Fruit fly (Drosophila melanogaster): ENCODE measurements around the gene CG31207.
A peak's percentile ranks its signal among the peaks of the same experiment; 100 is the strongest.

CG31207 gene

DNA sequence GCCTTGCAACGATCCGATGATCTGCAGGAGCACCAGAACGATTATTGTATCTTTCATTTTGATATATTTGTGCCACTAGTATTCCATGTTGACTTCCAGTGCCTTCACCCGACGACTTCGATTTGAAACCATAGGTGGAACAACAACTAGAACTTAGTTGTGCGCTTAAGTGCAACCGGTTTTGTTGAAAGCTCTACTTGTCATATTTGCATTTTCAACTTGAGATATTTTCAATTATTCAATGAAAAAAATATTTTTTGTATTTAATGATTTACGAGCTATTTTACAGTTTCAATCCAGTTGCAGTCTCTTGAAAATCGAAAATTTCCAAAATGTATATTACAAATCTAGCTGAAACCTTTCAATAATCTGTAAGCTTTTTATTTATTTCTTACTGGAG, at the start of gene CG31207:
Gene CG31207, minus strand, starts transcription at position 101 of the 400 bp plus-strand sequence.
- TF ChIP-seq CTCF (optimal IDR thresholded peaks at IDR 0.05): no peak
- TF ChIP-seq CG8478 (optimal IDR thresholded peaks at IDR 0.05): no peak

DNA sequence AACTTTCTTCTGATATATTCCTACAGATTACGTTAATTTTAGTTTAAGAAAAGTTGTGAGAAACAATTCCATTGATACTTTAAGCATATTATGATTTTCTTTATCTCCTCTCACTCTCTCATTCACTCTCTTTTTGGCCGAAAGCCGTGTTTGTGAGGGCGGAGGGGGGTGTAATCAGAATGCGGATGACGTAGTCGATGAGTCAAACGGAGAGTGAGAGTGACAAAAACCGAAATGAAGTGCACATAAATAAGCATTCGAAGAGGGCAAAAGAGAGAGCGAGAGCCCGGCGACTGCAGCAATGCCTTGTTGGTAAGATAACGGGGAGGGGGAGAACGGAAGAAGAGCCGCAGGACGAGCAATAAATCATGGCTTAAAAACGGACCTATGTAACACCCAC, 47.5 kb upstream of the CG31207 start:
- TF ChIP-seq CTCF (optimal IDR thresholded peaks at IDR 0.05): no peak
- no peak for TF ChIP-seq CG8478 (optimal IDR thresholded peaks at IDR 0.05)

DNA sequence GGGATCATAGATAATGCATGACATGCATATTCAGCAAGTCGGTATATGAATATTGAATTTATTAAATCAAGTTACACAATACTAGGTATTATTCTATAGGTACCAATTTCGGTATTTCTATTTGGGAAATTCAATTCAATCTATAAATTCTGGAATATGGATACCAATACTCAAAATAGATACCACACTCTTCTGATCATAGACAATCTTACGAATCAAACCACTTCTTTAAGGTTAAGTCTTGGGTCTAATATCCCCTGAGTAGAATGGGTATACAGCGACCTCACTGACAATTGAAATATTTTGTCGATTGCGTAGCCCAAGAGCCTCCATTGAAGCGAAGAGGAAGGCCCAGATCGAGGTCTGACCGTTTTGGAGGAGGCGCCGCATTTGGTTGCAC, 46.0 kb upstream of the CG31207 start:
- no peak for TF ChIP-seq CTCF (optimal IDR thresholded peaks at IDR 0.05)

DNA sequence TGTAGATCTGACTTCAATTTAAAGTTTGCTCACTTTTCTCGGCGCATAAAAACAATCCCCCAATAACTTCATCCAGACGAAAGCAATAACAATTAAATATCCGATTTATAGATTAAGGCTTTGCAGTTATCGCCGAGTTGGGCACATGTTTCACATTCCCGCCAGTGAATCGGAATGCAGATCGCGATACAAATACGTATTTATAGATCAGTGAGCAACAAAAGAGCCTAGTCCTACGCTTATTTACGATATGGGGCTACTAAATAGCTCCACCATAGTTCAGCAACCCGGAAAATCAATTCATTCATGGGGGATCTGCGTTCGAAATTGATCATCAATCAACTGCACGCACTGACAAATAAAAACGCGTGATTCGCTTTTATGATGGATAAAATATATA, 45.2 kb upstream of the CG31207 start:
- TF ChIP-seq CG8478 (optimal IDR thresholded peaks at IDR 0.05): no peak

DNA sequence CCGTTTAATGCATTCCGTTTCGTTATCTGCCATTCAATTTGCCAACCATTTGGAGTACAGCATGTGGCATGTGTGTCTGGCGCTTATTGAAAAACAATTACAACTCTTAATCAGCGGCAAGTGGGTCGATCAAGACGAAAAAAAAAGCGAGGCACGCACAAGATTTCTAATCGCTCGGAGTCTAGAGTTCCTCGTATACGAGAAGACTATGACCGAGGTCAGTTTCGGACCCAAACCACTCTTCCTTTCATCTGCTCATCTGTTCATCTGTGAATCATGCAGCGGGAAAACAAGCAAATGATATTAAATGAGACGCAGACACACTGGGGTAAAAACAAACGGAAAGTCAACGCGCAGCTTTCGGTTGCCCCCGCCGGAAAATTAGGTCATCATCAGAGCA, 44.7 kb upstream of the CG31207 start:
- TF ChIP-seq CTCF (optimal IDR thresholded peaks at IDR 0.05) (no peak), CG8478 (optimal IDR thresholded peaks at IDR 0.05) (no peak)

DNA sequence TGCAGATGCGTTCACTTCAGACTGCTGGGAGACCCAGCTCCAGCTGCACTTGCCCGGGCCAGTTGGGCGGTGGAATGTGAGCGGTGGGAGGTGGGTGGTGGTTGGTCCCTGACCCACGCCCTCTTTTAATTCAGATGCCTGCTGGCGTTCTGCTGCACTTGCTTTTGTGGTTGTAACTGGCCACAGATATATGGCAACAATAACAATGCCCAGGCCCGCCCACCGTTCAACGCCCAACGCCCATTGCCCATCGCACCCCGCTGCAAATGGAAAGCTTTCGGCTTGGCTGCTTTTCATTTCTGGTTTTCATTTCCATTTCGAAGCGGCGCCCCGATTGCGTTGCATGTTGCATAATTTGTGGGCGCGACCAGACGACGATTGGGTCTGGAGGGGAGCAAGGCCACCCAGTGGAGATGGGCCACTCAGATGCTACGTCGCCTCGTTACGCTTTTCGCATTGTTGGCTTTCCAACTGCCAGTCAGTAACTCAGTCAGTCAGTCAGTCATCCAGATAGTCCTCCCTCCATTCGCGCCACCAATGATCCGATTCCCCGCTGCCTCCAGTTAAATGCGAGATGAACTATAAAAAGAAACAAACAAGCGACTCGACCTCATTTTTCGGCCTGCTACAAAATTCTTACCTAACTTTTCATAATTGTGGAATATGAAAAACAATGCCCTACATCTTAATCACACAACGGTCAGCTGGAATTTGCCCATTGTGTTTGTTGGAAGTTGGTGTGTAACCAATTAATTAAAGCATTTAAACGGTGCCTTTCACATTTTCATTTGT, 43.6 kb upstream of the CG31207 start:
- TF ChIP-seq CTCF (optimal IDR thresholded peaks at IDR 0.05) (no peak), CG8478 (optimal IDR thresholded peaks at IDR 0.05) (no peak)

DNA sequence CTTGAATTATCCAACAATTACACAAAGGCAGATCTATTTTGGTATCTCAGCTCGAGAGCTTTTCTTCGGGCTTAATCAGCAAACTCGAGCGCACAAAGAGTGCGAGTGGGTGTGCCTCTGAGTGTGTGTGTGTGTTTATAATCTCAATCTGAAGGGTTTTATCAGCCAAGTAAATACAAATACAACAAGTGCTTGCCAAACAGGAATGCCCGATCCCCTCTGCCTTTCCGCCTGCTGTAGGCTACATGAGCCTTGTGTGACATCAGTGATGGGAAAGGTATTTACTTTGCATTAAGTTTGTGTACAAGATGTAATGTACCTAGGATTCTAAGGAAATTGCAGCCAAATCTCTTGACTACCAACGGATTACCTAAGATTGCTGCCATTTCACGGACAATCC, 42.6 kb upstream of the CG31207 start:
- TF ChIP-seq CTCF (optimal IDR thresholded peaks at IDR 0.05) (no peak), CG8478 (optimal IDR thresholded peaks at IDR 0.05) (no peak)

DNA sequence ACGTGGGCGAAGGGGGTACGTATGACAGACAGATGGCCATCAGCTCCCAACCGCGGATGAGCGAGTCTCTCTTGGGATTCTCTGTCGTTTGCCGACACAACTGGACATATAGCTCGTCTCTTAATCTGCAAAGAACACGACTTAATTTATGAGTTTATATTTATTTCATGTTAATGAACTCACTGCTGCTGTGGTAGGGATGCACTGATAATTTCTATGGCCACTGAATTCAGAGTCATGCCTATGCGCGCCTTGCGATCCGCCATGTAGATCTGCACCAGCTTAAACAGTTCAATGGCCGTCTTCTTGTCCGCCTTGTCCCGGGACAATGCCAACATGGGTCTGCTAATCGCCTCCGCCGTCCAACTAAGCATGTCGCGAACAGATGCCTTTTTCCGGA, 38.2 kb upstream of the CG31207 start:
- TF ChIP-seq CTCF (optimal IDR thresholded peaks at IDR 0.05) (no peak), CG8478 (optimal IDR thresholded peaks at IDR 0.05) (no peak)

DNA sequence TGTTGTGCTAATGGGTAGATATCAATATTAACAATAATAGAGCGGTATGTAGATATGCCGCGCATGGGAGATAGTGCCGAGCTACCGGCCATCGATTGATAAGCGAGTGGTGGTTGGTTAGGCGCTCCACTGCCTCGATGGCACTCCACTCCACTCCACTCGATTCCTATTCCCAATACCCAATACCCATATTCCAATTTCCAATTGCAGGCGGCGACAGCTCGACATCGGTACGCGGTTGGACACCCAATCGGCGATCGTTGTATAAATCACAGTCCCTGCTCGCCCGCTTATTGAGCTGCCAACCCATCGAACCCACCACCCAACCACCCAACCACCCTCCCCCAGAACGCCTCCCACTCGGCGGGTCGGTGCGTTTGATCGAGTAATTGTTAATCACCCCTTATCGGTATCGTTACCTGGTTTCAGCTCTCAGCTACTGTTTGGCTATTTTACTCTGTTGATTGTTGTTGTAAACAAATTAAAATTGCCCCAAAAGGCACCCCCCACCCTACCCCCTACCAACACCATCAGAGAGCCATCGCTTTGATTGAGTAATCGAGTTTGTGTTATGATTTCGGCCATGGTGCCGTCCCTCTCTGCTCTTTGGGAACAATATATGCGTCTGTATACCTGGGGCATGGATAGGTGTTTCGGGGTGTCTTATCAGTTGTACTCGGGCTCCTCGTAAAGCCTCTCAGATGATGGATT, 34.2 kb upstream of the CG31207 start, which contains the start of gene HHEX:
Gene HHEX, minus strand, starts transcription at position 51 of the 711 bp plus-strand sequence.
- no peak for TF ChIP-seq CG8478 (optimal IDR thresholded peaks at IDR 0.05)
- no peak for TF ChIP-seq CTCF (optimal IDR thresholded peaks at IDR 0.05)

DNA sequence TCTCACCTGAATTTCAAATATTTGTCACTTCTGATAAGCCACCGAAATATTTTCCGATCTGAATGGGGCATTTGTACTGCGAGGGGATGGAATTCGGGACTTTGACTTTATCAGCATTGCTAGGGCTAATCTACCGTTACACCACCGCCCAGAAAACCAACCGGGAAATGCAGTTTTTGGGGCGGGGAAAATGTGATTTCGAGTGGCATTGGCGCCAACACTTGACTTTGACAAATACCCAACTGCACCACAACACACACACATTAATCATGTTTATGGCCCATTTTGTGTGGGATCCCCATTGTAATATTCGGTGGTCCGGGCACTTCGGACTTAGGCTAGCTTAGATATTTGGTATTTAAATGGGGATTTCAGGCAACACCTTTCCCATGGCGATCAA, 32.1 kb upstream of the CG31207 start:
- TF ChIP-seq CTCF (optimal IDR thresholded peaks at IDR 0.05): no peak
- no peak for TF ChIP-seq CG8478 (optimal IDR thresholded peaks at IDR 0.05)

DNA sequence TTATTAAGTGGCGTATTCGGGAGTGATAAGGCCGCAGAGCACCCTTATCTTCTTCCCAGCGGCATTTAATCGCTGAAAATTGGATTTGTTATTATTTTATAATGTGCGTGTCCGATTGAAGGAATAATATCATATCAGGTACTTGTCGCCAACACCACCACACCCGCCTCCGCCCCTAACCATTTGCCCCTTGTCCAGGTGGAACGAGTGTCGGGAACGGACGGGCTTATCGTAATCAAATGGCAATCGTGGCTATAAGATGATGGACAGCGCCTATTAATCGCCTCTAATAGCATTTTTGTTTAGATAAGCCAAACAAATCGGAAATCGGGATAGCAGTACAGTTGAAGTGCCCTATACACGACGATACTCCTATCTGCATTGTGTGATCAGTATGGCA, 31.4 kb upstream of the CG31207 start:
- no peak for TF ChIP-seq CTCF (optimal IDR thresholded peaks at IDR 0.05)

DNA sequence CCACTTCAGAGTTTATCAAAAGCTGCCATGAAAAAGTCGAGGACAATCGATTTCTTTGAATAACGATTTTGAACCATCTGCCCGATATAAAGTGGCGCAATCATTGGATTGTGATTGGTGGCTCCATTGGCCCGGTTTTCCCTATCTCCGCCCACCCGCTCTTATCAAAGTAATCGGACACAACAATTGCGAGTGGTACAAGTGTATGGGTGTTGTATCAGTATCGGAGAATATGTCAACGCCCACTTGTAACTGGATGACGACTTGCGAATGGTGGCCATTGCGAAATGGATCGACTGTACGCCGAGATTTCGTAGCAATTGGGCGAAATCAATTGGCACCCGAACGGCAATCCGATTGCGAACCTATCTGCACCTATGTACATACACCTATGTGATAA, 30.8 kb upstream of the CG31207 start:
- no peak for TF ChIP-seq CG8478 (optimal IDR thresholded peaks at IDR 0.05)
- no peak for TF ChIP-seq CTCF (optimal IDR thresholded peaks at IDR 0.05)

DNA sequence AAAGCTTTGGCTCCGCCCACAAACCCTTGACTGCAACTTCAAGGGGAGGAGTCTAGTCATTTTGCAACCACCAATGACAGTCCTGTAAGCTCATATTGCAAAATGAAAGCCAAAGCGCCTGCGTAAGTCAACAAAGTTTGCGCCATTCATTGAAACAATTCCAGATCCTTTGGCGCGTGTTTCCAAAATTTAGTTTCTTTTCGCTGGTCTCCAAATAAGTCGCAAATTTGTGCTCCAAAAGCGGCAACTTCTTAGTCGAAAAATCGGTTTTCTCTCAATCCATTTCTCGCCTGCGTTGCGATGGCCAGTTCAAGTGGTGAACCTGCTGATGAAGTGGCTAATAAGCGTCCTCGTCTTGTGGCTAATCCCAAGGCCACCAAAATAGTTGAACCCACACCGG, 26.9 kb upstream of the CG31207 start, which contains the start of gene dmrt93B:
Gene dmrt93B, plus strand, starts transcription at position 301 of the 400 bp plus-strand sequence.
- no peak for TF ChIP-seq CG8478 (optimal IDR thresholded peaks at IDR 0.05)
- TF ChIP-seq CTCF (optimal IDR thresholded peaks at IDR 0.05): no peak

DNA sequence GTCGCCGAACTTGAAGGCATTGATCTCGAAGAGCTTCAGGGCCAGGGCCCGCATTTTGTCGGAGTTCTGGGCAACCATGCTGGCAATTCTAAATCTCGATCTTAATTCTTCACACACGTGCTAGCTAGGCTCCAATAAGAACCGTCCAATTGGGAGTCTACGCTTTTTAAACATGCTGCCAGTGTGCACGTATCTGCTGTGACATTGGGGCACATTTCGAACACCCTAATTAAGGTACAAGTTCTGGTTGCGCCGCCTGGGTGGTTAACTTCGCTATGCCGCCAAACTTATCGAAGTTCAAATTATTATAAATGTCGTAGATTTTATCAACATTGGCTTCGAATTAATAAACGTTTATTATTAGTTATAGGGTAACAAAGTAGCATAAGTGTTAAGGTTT, 26.3 kb upstream of the CG31207 start, which contains the start of gene r-l:
Gene r-l, minus strand, starts transcription at position 179 of the 400 bp plus-strand sequence.
- TF ChIP-seq CTCF (optimal IDR thresholded peaks at IDR 0.05) (peak; percentile 30 to 49), CG8478 (optimal IDR thresholded peaks at IDR 0.05) (no peak)

DNA sequence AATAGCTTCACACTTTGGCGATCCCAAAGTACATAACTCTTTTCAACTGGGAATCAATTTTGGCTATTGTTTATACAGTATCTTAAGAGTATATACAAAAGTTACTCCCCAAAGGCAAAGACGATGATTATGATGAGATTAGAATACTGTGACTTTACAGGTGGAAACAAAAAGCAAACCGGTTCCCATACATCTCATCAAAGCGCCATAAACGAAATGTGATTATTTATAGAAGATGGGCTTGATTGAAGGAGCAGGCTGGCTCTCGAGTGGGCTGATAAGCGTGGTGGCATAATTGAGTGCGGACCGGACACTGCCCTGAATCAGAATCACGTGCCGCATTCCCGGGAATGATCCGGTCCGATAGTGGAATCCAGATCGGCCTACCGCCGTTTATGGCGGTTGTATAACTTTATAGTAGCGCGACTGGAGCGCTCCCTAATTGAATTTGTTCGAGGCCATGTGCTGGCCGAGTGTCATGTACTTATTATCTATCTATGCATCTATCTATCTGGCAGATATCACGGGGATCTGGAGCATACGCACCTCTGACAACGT, 25.2 kb upstream of the CG31207 start:
- TF ChIP-seq CTCF (optimal IDR thresholded peaks at IDR 0.05) (no peak), CG8478 (optimal IDR thresholded peaks at IDR 0.05) (no peak)

DNA sequence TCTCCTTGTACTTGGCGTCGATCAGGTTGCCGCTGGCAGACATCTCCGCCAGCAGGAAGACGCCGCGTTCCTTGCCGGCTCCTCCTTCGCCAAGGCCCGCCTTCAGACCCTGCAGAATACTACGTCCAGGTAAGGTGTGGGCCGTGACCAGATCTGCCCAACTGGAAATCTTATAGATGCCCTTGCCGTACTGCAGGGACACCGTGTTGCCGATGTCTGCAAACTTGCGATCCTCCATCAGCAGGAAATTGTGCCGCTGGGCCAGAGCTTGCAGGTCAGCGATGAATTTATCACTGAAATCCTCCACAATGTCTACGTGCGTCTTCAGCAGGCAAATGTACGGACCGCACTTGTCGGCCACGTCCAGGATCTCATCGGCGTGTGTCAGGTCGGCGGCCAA, 24.5 kb upstream of the CG31207 start:
- TF ChIP-seq CTCF (optimal IDR thresholded peaks at IDR 0.05): no peak
- no peak for TF ChIP-seq CG8478 (optimal IDR thresholded peaks at IDR 0.05)

Measured in S2 (cell line).